Worm (Caenorhabditis elegans): ENCODE measurements around the gene R01E6.5.
A peak's percentile ranks its signal among the peaks of the same experiment; 100 is the strongest.

ce11 chrX:13584725-13585371 is 48.0 kb downstream of the R01E6.5 start, which contains the start of gene unc-84:
- TF ChIP-seq pqm-1 (tag; optimal IDR thresholded peaks at IDR 0.05) (no peak), ces-1 (GFP tag; optimal IDR thresholded peaks at IDR 0.05) (no peak), lsy-2 (tag; optimal IDR thresholded peaks at IDR 0.05) (no peak), fos-1 (tag; optimal IDR thresholded peaks at IDR 0.05) (no peak), mdl-1 (tag; optimal IDR thresholded peaks at IDR 0.05) (no peak), tbx-2 (tag; optimal IDR thresholded peaks at IDR 0.05) (peak; percentile 14), skn-1 (tag; optimal IDR thresholded peaks at IDR 0.05) (no peak), ceh-8 (GFP tag; optimal IDR thresholded peaks at IDR 0.05) (no peak), zag-1 (tag; optimal IDR thresholded peaks at IDR 0.05) (no peak)

Data from whole organism, L1 larva.